Worm (Caenorhabditis elegans) whole organism, L1 larva: ENCODE measurements around the gene C03A3.9.

Experiments
- aly-2 ChIP-seq: fragments of 150-350 bp; optimal IDR thresholded peaks from 2 replicates; lab custom pipeline; 2014; ENCODE audit warnings: missing biosample characterization, missing genetic modification characterization
- ama-1 ChIP-seq: fragments of 150-350 bp; optimal IDR thresholded peaks from 2 replicates; lab custom pipeline; 2014
- blmp-1 ChIP-seq: fragments of 150-350 bp; optimal IDR thresholded peaks from 2 replicates; lab custom pipeline; 2014; ENCODE audit warnings: missing biosample characterization, missing genetic modification characterization
- efl-1 ChIP-seq, 4 experiments: fragments of 150-350 bp; optimal IDR thresholded peaks in 3 of 4; peaks in 1 of 4; 1 replicate in 1 of 4; 2 replicates in 3 of 4; lab custom pipeline; 2014; ENCODE audit warnings: missing biosample characterization in 2 of 4, missing genetic modification characterization in 2 of 4, missing genetic modification reagents in 2 of 4
- elt-3 ChIP-seq, 6 experiments: fragments of 150-350 bp in 1 of 6; sonication (generic microtip); optimal IDR thresholded peaks; 2 replicates each; lab custom pipeline; 2017 to 2018; ENCODE audit warnings: missing biosample characterization in 6 of 6, missing genetic modification characterization in 6 of 6, inconsistent platforms in 1 of 6
- fkh-8 ChIP-seq: sonication (generic microtip); optimal IDR thresholded peaks from 2 replicates; lab custom pipeline; 2016; ENCODE audit warnings: mild to moderate bottlenecking, missing genetic modification characterization, missing compliant biosample characterization
- lin-39 ChIP-seq: fragments of 150-350 bp; optimal IDR thresholded peaks from 2 replicates; lab custom pipeline; 2014; ENCODE audit warnings: missing biosample characterization, missing genetic modification reagents, missing genetic modification characterization
- lir-3 ChIP-seq: sonication (generic microtip); optimal IDR thresholded peaks from 2 replicates; lab custom pipeline; 2016; ENCODE audit warnings: mild to moderate bottlenecking, missing genetic modification characterization, moderate library complexity, missing compliant biosample characterization; ENCODE audit not compliant: poor library complexity
- nhr-12 ChIP-seq: sonication (generic microtip); optimal IDR thresholded peaks from 2 replicates; lab custom pipeline; 2017; ENCODE audit warnings: missing biosample characterization, missing genetic modification characterization
- nhr-237 ChIP-seq: fragments of 150-350 bp; optimal IDR thresholded peaks from 2 replicates; lab custom pipeline; 2014; ENCODE audit warnings: missing biosample characterization, missing genetic modification characterization
- nhr-85 ChIP-seq: sonication (generic microtip); peaks from one replicate; lab custom pipeline; 2016; ENCODE audit warnings: missing genetic modification characterization, inconsistent platforms, missing compliant biosample characterization
- pqm-1 ChIP-seq: sonication (generic microtip); optimal IDR thresholded peaks from 3 replicates; lab custom pipeline; 2017; ENCODE audit warnings: missing biosample characterization, missing genetic modification characterization
- unc-62 ChIP-seq: fragments of 150-350 bp; optimal IDR thresholded peaks from 2 replicates; lab custom pipeline; 2014; ENCODE audit warnings: missing biosample characterization, missing genetic modification reagents, missing genetic modification characterization

ce11 chrX:11281148-11281547, 14.3 kb downstream of the C03A3.9 start, which contains the start of gene F38B2.6:
- TF ChIP-seq nhr-85 (no peak), blmp-1 (tag; lab: Kevin White, UChicago) (no peak), lin-39 (tag; lab: Kevin White, UChicago) (no peak), ama-1 (no peak), fkh-8 (tag; lab: Kevin White, UChicago) (no peak), pqm-1 (tag; lab: Kevin White, UChicago) (no peak), elt-3 (tag; optimal IDR thresholded peaks at IDR 0.05; lab: Kevin White, UChicago) (no peak), aly-2 (tag; lab: Kevin White, UChicago) (no peak), nhr-237 (tag; lab: Kevin White, UChicago) (no peak), nhr-12 (tag; lab: Kevin White, UChicago) (no peak), unc-62 (GFP tag; lab: Kevin White, UChicago) (no peak), efl-1 (optimal IDR thresholded peaks at IDR 0.05; lab: Kevin White, UChicago) (no peak), efl-1 (GFP tag; optimal IDR thresholded peaks at IDR 0.05 in 1 of 2; lab: Kevin White, UChicago) (no peak), lir-3 (tag; lab: Kevin White, UChicago) (no peak)
